Fruit fly (Drosophila melanogaster) whole organism, embryonic: ENCODE results near the gene Irbp.
A peak's percentile ranks its signal among the peaks of the same experiment; 100 is the strongest.

Source experiments
- Adf1 ChIP-seq: fragments of 200-800 bp; sonication (Bioruptor generic); IDR thresholded peaks from 2 replicates; pipeline ENCODE4 v1.3.6; 2022; ENCODE audit warnings: missing biosample characterization, missing genetic modification characterization
- Aef1 ChIP-seq: fragments of 200-800 bp; sonication (Bioruptor generic); IDR thresholded peaks from 3 replicates; pipeline ENCODE4 v1.3.6; 2022; ENCODE audit warnings: missing biosample characterization, missing genetic modification characterization
- Asciz ChIP-seq: fragments of 200-800 bp; sonication (Bioruptor generic); optimal IDR thresholded peaks from 2 replicates; lab custom pipeline; 2017; ENCODE audit warnings: missing biosample characterization, mild to moderate bottlenecking, missing genetic modification characterization, missing genetic modification reagents
- BtbVII ChIP-seq: fragments of 200-800 bp; sonication (Bioruptor generic); optimal IDR thresholded peaks from 3 replicates; lab custom pipeline; 2017; ENCODE audit warnings: missing biosample characterization, mild to moderate bottlenecking, missing genetic modification characterization
- CG10462 ChIP-seq: fragments of 200-800 bp; sonication (Bioruptor generic); optimal IDR thresholded peaks from 2 replicates; lab custom pipeline; 2016; ENCODE audit warnings: missing biosample characterization, missing genetic modification characterization
- CG11456 ChIP-seq: fragments of 200-800 bp; sonication (Bioruptor generic); IDR thresholded peaks from 3 replicates; pipeline ENCODE4 v1.3.6; 2022; ENCODE audit warnings: missing biosample characterization, missing genetic modification characterization
- CG11696 ChIP-seq: fragments of 200-800 bp; sonication (Bioruptor generic); IDR thresholded peaks from 2 replicates; pipeline ENCODE4 v1.3.6; 2022; ENCODE audit warnings: missing biosample characterization, missing genetic modification characterization
- CG12391 ChIP-seq: fragments of 200-800 bp; sonication (Bioruptor generic); optimal IDR thresholded peaks from 3 replicates; lab custom pipeline; 2018; ENCODE audit warnings: missing biosample characterization, mild to moderate bottlenecking, missing genetic modification characterization, moderate library complexity
- CG15479 ChIP-seq: fragments of 200-800 bp; sonication (Bioruptor generic); optimal IDR thresholded peaks from 3 replicates; lab custom pipeline; 2019; ENCODE audit warnings: missing biosample characterization, mild to moderate bottlenecking, missing genetic modification characterization, moderate library complexity
- CG17328 ChIP-seq: fragments of 200-800 bp; sonication (Bioruptor generic); IDR thresholded peaks from 2 replicates; pipeline ENCODE4 v1.3.6; 2022; ENCODE audit warnings: missing biosample characterization, missing genetic modification characterization
- CG17829 ChIP-seq: fragments of 200-800 bp; optimal IDR thresholded peaks from 2 replicates; lab custom pipeline; 2019; ENCODE audit warnings: missing biosample characterization, mild to moderate bottlenecking, missing genetic modification characterization, moderate library complexity
- CG31224 ChIP-seq: fragments of 200-800 bp; sonication (Bioruptor generic); IDR thresholded peaks from 2 replicates; pipeline ENCODE4 v1.3.6; 2022; ENCODE audit warnings: missing biosample characterization, missing genetic modification characterization
- CG31441 ChIP-seq: fragments of 200-800 bp; sonication (Bioruptor generic); IDR thresholded peaks from 2 replicates; pipeline ENCODE4 v1.3.6; 2022; ENCODE audit warnings: missing biosample characterization, missing genetic modification characterization
- CG32772 ChIP-seq: fragments of 200-800 bp; sonication (Bioruptor generic); IDR thresholded peaks from 2 replicates; pipeline ENCODE4 v1.3.6; 2022; ENCODE audit warnings: missing biosample characterization, missing genetic modification characterization
- CG3847 ChIP-seq: fragments of 200-800 bp; sonication (Bioruptor generic); IDR thresholded peaks from 2 replicates; pipeline ENCODE4 v1.3.6; 2022; ENCODE audit warnings: missing biosample characterization, missing genetic modification characterization
- CG4282 ChIP-seq: fragments of 200-800 bp; sonication (Bioruptor generic); optimal IDR thresholded peaks from 2 replicates; lab custom pipeline; 2016; ENCODE audit warnings: missing biosample characterization, missing genetic modification characterization
- CG7271 ChIP-seq: fragments of 200-800 bp; sonication (Bioruptor generic); optimal IDR thresholded peaks from 2 replicates; lab custom pipeline; 2018; ENCODE audit warnings: missing biosample characterization, mild to moderate bottlenecking, missing genetic modification characterization, moderate library complexity
- CG7357 ChIP-seq: fragments of 200-800 bp; sonication (Bioruptor generic); IDR thresholded peaks from 3 replicates; pipeline ENCODE4 v1.3.6; 2022; ENCODE audit warnings: missing biosample characterization, missing genetic modification characterization
- CG7556 ChIP-seq: fragments of 200-800 bp; sonication (Bioruptor generic); optimal IDR thresholded peaks from 2 replicates; lab custom pipeline; 2017; ENCODE audit warnings: missing biosample characterization, mild to moderate bottlenecking, missing genetic modification characterization
- CG8478 ChIP-seq: fragments of >200 bp; optimal IDR thresholded peaks from 2 replicates; lab custom pipeline; 2018
- CG9727 ChIP-seq: fragments of 200-800 bp; sonication (Bioruptor generic); optimal IDR thresholded peaks from 3 replicates; lab custom pipeline; 2017; ENCODE audit warnings: missing biosample characterization, mild to moderate bottlenecking, missing genetic modification characterization
- CrebB ChIP-seq: fragments of 200-800 bp; sonication (Bioruptor generic); optimal IDR thresholded peaks from 3 replicates; lab custom pipeline; 2018; ENCODE audit warnings: missing biosample characterization, mild to moderate bottlenecking, missing genetic modification characterization
- D ChIP-seq, 2 experiments: fragments of 200-800 bp in 1 of 2; fragments of >200 bp in 1 of 2; sonication (Bioruptor generic) in 1 of 2; optimal IDR thresholded peaks; 2 replicates in 1 of 2; 3 replicates in 1 of 2; lab custom pipeline; 2017; ENCODE audit warnings: mild to moderate bottlenecking in 1 of 2, missing biosample characterization in 1 of 2, missing genetic modification characterization in 1 of 2, missing genetic modification reagents in 1 of 2
- Doc2 ChIP-seq: fragments of 200-800 bp; sonication (Bioruptor generic); IDR thresholded peaks from 2 replicates; pipeline ENCODE4 v1.3.6; 2022; ENCODE audit warnings: missing biosample characterization, missing genetic modification characterization
- E2f2 ChIP-seq: fragments of 200-800 bp; sonication (Bioruptor generic); IDR thresholded peaks from 2 replicates; pipeline ENCODE4 v1.3.6; 2022; ENCODE audit warnings: missing biosample characterization, missing genetic modification characterization
- Fer1 ChIP-seq: fragments of 200-800 bp; sonication (Bioruptor generic); optimal IDR thresholded peaks from 2 replicates; lab custom pipeline; 2017; ENCODE audit warnings: missing biosample characterization, mild to moderate bottlenecking, missing genetic modification characterization
- Gug ChIP-seq: fragments of 200-800 bp; sonication (Bioruptor generic); IDR thresholded peaks from 4 replicates; pipeline ENCODE4 v1.3.6; 2022; ENCODE audit warnings: missing biosample characterization, missing genetic modification characterization
- H15 ChIP-seq: fragments of 200-800 bp; sonication (Bioruptor generic); IDR thresholded peaks from 3 replicates; pipeline ENCODE4 v1.3.6; 2022; ENCODE audit warnings: missing biosample characterization, missing genetic modification characterization
- HLH4C ChIP-seq: fragments of 200-800 bp; sonication (Bioruptor generic); IDR thresholded peaks from 3 replicates; pipeline ENCODE4 v1.3.6; 2022; ENCODE audit warnings: missing biosample characterization, missing genetic modification characterization; ENCODE audit not compliant: partially characterized antibody
- Jarid2 ChIP-seq: fragments of 200-800 bp; sonication (Bioruptor generic); optimal IDR thresholded peaks from 3 replicates; lab custom pipeline; 2017; ENCODE audit warnings: mild to moderate bottlenecking, missing biosample characterization, missing genetic modification reagents, missing genetic modification characterization
- Meics ChIP-seq: fragments of 200-800 bp; sonication (Bioruptor generic); optimal IDR thresholded peaks from 2 replicates; lab custom pipeline; 2017; ENCODE audit warnings: missing biosample characterization, mild to moderate bottlenecking, missing genetic modification characterization
- NC2β ChIP-seq: fragments of 200-800 bp; sonication (Bioruptor generic); optimal IDR thresholded peaks from 2 replicates; lab custom pipeline; 2016; ENCODE audit warnings: missing biosample characterization, missing genetic modification characterization
- Pdp1 ChIP-seq, 2 experiments: fragments of 200-800 bp; sonication (Bioruptor generic); optimal IDR thresholded peaks; 3 replicates each; lab custom pipeline; 2016; ENCODE audit warnings: missing biosample characterization in 2 of 2, missing genetic modification characterization in 2 of 2, mild to moderate bottlenecking in 1 of 2, moderate library complexity in 1 of 2
- Ptx1 ChIP-seq: fragments of 200-800 bp; sonication (Bioruptor generic); IDR thresholded peaks from 2 replicates; pipeline ENCODE4 v1.3.6; 2022; ENCODE audit warnings: missing biosample characterization, missing genetic modification characterization
- Rx ChIP-seq: fragments of 200-800 bp; sonication (Bioruptor generic); IDR thresholded peaks from 2 replicates; pipeline ENCODE4 v1.3.6; 2022; ENCODE audit warnings: missing biosample characterization, missing genetic modification characterization
- TFAM ChIP-seq: fragments of 200-800 bp; sonication (Bioruptor generic); optimal IDR thresholded peaks from 2 replicates; lab custom pipeline; 2017; ENCODE audit warnings: missing biosample characterization, missing genetic modification characterization, inconsistent platforms
- ab ChIP-seq: fragments of 200-800 bp; sonication (Bioruptor generic); optimal IDR thresholded peaks from 2 replicates; lab custom pipeline; 2016; ENCODE audit warnings: missing biosample characterization, missing genetic modification characterization
- ac ChIP-seq: fragments of 200-800 bp; sonication (Bioruptor generic); optimal IDR thresholded peaks from 3 replicates; lab custom pipeline; 2017; ENCODE audit warnings: missing biosample characterization, mild to moderate bottlenecking, missing genetic modification characterization
- dysf ChIP-seq: fragments of 200-800 bp; sonication (Bioruptor generic); IDR thresholded peaks from 3 replicates; pipeline ENCODE4 v1.3.6; 2022; ENCODE audit warnings: missing biosample characterization, missing genetic modification characterization
- exex ChIP-seq: fragments of 200-800 bp; sonication (Bioruptor generic); optimal IDR thresholded peaks from 4 replicates; lab custom pipeline; 2018; ENCODE audit warnings: missing biosample characterization, mild to moderate bottlenecking, missing genetic modification characterization, moderate library complexity
- ken ChIP-seq: fragments of 200-800 bp; sonication (Bioruptor generic); IDR thresholded peaks from 3 replicates; pipeline ENCODE4 v1.3.6; 2022; ENCODE audit warnings: missing biosample characterization, missing genetic modification characterization
- luna ChIP-seq: fragments of 200-800 bp; sonication (Bioruptor generic); optimal IDR thresholded peaks from 2 replicates; lab custom pipeline; 2016; ENCODE audit warnings: missing biosample characterization, missing genetic modification characterization
- maf-S ChIP-seq: fragments of 200-800 bp; sonication (Bioruptor generic); optimal IDR thresholded peaks from 2 replicates; lab custom pipeline; 2016; ENCODE audit warnings: missing biosample characterization, missing genetic modification characterization
- mirr ChIP-seq: fragments of 200-800 bp; sonication (Bioruptor generic); optimal IDR thresholded peaks from 3 replicates; lab custom pipeline; 2018; ENCODE audit warnings: missing biosample characterization, mild to moderate bottlenecking, missing genetic modification characterization
- salm ChIP-seq: fragments of 200-800 bp; sonication (Bioruptor generic); optimal IDR thresholded peaks from 2 replicates; lab custom pipeline; 2018; ENCODE audit warnings: missing biosample characterization, mild to moderate bottlenecking, missing genetic modification characterization
- sd ChIP-seq: fragments of 200-800 bp; sonication (Bioruptor generic); optimal IDR thresholded peaks from 3 replicates; lab custom pipeline; 2018; ENCODE audit warnings: missing biosample characterization, mild to moderate bottlenecking, missing genetic modification characterization, moderate library complexity
- shn ChIP-seq: fragments of 200-800 bp; sonication (Bioruptor generic); optimal IDR thresholded peaks from 3 replicates; lab custom pipeline; 2016; ENCODE audit warnings: missing biosample characterization, missing genetic modification characterization
- slbo ChIP-seq: fragments of 200-800 bp; sonication (Bioruptor generic); IDR thresholded peaks from 2 replicates; pipeline ENCODE4 v1.3.6; 2022; ENCODE audit warnings: missing biosample characterization, missing genetic modification characterization
- ssp ChIP-seq: fragments of 200-800 bp; sonication (Bioruptor generic); IDR thresholded peaks from 2 replicates; pipeline ENCODE4 v1.3.6; 2022; ENCODE audit warnings: missing biosample characterization, missing genetic modification characterization
- usp ChIP-seq: fragments of >200 bp; optimal IDR thresholded peaks from 2 replicates; lab custom pipeline; 2017; ENCODE audit warnings: missing biosample characterization, missing genetic modification characterization
- vfl ChIP-seq: fragments of 200-800 bp; sonication (Bioruptor generic); optimal IDR thresholded peaks from 2 replicates; lab custom pipeline; 2016; ENCODE audit warnings: missing biosample characterization, missing genetic modification characterization
- wdn ChIP-seq: fragments of 200-800 bp; sonication (Bioruptor generic); IDR thresholded peaks from 2 replicates; pipeline ENCODE4 v1.3.6; 2022; ENCODE audit warnings: missing biosample characterization, missing genetic modification characterization

Irbp gene

dm6 chr3R:11409667-11410137, at the start of gene Irbp, which contains the start of gene mgr (continued):
- no peak for TF ChIP-seq Asciz
- TF ChIP-seq Rx (GFP tag; lab: Robert Waterston, UW), result peak; percentile 79
- peak; percentile 83 for TF ChIP-seq CG7357
- TF ChIP-seq CG3847, result peak; percentile 95
- peak; percentile 97 for TF ChIP-seq CG31441 (GFP tag; lab: Robert Waterston, UW)
- TF ChIP-seq maf-S, result no peak
- peak; percentile 97 for TF ChIP-seq CG12391 (tag; lab: Kevin White, UChicago)
- peak; percentile 97 for TF ChIP-seq CG17829 (tag; lab: Kevin White, UChicago)
- no peak for TF ChIP-seq NC2β (GFP tag; lab: Kevin White, UChicago)
- TF ChIP-seq CG8478 (lab: Kevin White, UChicago), result no peak
- peak; percentile 95 for TF ChIP-seq CG7271
- TF ChIP-seq sd, result no peak
- peak; percentile 96 for TF ChIP-seq Ptx1 (GFP tag; lab: Robert Waterston, UW)
- TF ChIP-seq CG7556, result peak; percentile 92
- peak; percentile 86 for TF ChIP-seq ken (GFP tag; lab: Robert Waterston, UW)
- no peak for TF ChIP-seq D (optimal IDR thresholded peaks at IDR 0.05; lab: Kevin White, UChicago)
- peak; percentile 83 for TF ChIP-seq D (GFP tag; optimal IDR thresholded peaks at IDR 0.05; lab: Kevin White, UChicago)
- peak; percentile 65 for TF ChIP-seq vfl (GFP tag; lab: Kevin White, UChicago)
- peak; percentile 93 for TF ChIP-seq Aef1 (GFP tag; lab: Robert Waterston, UW)
- peak; percentile 94 for TF ChIP-seq CG32772 (GFP tag; lab: Robert Waterston, UW)
- peak; percentile 95 for TF ChIP-seq CG17328 (GFP tag; lab: Robert Waterston, UW)
- TF ChIP-seq usp (GFP tag; lab: Kevin White, UChicago), result no peak
- TF ChIP-seq CG11696 (GFP tag; lab: Robert Waterston, UW), result peak; percentile 80
- TF ChIP-seq CG9727 (GFP tag; lab: Kevin White, UChicago), result peak; percentile 94
- peak; percentile 58 for TF ChIP-seq ac (GFP tag; lab: Kevin White, UChicago)
- TF ChIP-seq CG15479, result peak; percentile 11
- TF ChIP-seq BtbVII, result peak; percentile 82
- TF ChIP-seq CrebB (tag; lab: Kevin White, UChicago), result peak; percentile 75
- TF ChIP-seq exex (tag; lab: Kevin White, UChicago), result peak; percentile 65
- peak; percentile 3 for TF ChIP-seq TFAM
- TF ChIP-seq CG10462 (GFP tag; lab: Kevin White, UChicago), result peak; percentile 65
- TF ChIP-seq dysf (GFP tag; lab: Robert Waterston, UW), result peak; percentile 93
- peak; percentile 95 for TF ChIP-seq H15 (GFP tag; lab: Robert Waterston, UW)
- TF ChIP-seq HLH4C (GFP tag; lab: Robert Waterston, UW), result peak; percentile 84
- peak; percentile 91 for TF ChIP-seq Meics (GFP tag; lab: Kevin White, UChicago)
- TF ChIP-seq Jarid2 (GFP tag; lab: Kevin White, UChicago), result peak; percentile 32
- TF ChIP-seq CG31224, result peak; percentile 85
- peak; percentile 92 for TF ChIP-seq wdn
- peak; percentile 92 for TF ChIP-seq CG11456 (GFP tag; lab: Robert Waterston, UW)
- TF ChIP-seq luna (GFP tag; lab: Kevin White, UChicago), result no peak
- peak; percentile 78 for TF ChIP-seq salm (tag; lab: Kevin White, UChicago)
- TF ChIP-seq E2f2 (GFP tag; lab: Robert Waterston, UW), result peak; percentile 87
- peak; percentile 76; the same call in 1 of the 2 replicates for TF ChIP-seq Adf1 (GFP tag; lab: Robert Waterston, UW)
- TF ChIP-seq CG4282 (GFP tag; lab: Kevin White, UChicago), result no peak
- no peak for TF ChIP-seq ab (GFP tag; lab: Kevin White, UChicago)
- peak; percentile 89 for TF ChIP-seq ssp (GFP tag; lab: Robert Waterston, UW)
- peak; percentile 97 for TF ChIP-seq slbo (GFP tag; lab: Robert Waterston, UW)
- no peak for TF ChIP-seq mirr (GFP tag; lab: Kevin White, UChicago)
- TF ChIP-seq Fer1 (GFP tag; lab: Kevin White, UChicago), result no peak
- TF ChIP-seq Doc2 (GFP tag; lab: Robert Waterston, UW), result peak; percentile 70
- peak; percentile 78 for TF ChIP-seq Gug
- TF ChIP-seq shn (GFP tag; lab: Kevin White, UChicago), result no peak
- peak in 1 of 2 experiments; percentile 14 for TF ChIP-seq Pdp1 (GFP tag; optimal IDR thresholded peaks at IDR 0.05; lab: Kevin White, UChicago)
